Worm (Caenorhabditis elegans): ENCODE data around the gene cox-14.
A peak's percentile ranks its signal among the peaks of the same experiment; 100 is the strongest.

Gene cox-14

DNA sequence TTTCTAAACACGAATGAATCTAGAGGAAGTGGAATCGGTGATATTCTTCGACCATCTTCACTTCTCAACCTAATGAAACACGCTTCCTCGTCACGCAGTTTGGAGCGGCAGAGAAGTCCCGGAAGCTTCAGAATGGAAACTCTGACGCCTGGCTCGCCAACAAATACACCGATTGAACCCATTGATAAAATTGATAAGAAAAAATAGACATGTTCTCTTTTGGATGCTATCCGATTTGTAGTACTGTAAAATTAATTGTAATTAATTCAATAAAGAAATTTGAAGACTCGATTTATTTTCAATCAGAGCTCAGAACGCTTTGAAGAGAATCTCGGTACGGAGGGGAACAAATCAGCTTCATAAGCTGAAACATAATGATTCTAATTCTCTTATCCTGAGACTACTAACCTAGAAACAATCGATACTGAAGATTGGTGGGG, 4.2 kb upstream of the cox-14 start (continued):
- TF ChIP-seq nhr-90 (tag; optimal IDR thresholded peaks at IDR 0.05) (peak; percentile 68), bed-2 (GFP tag; IDR thresholded peaks at IDR 0.05) (no peak), Y79H2A.3 (GFP tag; conservative IDR thresholded peaks at IDR 0.05) (0 out of 2 replicates have a peak, but pooled peaks have one; percentile 42), sdz-38 (tag; optimal IDR thresholded peaks at IDR 0.05) (no peak), F57A8.1 (GFP tag; optimal IDR thresholded peaks at IDR 0.05) (peak; percentile 11), fkh-3 (tag; optimal IDR thresholded peaks at IDR 0.05) (peak; percentile 51), ztf-18 (tag; optimal IDR thresholded peaks at IDR 0.05) (peak; percentile 16), lin-35 (GFP tag; optimal IDR thresholded peaks at IDR 0.05) (peak in 1 of 3 experiments; percentile 71), nhr-179 (tag; optimal IDR thresholded peaks at IDR 0.05) (no peak), athp-1 (tag; optimal IDR thresholded peaks at IDR 0.05) (peak; percentile 92), rcor-1 (GFP tag; IDR thresholded peaks at IDR 0.05) (peak; percentile 54), C06A6.2 (GFP tag; conservative IDR thresholded peaks at IDR 0.05) (peak; percentile 58; the same call in 1 of the 2 replicates), nhr-120 (GFP tag; IDR thresholded peaks at IDR 0.05) (no peak), tbp1 (GFP tag; optimal IDR thresholded peaks at IDR 0.05) (peak; percentile 63), C17E4.6 (GFP tag; IDR thresholded peaks at IDR 0.05) (peak; percentile 28; the same call in 1 of the 2 replicates), nfya-2 (GFP tag; IDR thresholded peaks at IDR 0.05) (0 out of 2 replicates have a peak, but pooled peaks have one; percentile 26), somi-1 (GFP tag; optimal IDR thresholded peaks at IDR 0.05) (peak; percentile 73), ceh-27 (GFP tag; optimal IDR thresholded peaks at IDR 0.05) (no peak), hlh-12 (tag; optimal IDR thresholded peaks at IDR 0.05) (no peak), ceh-40 (GFP tag; IDR thresholded peaks at IDR 0.05) (0 out of 2 replicates have a peak, but pooled peaks have one; percentile 38), dpff-1 (tag; optimal IDR thresholded peaks at IDR 0.05) (no peak), F22D6.2 (tag; optimal IDR thresholded peaks at IDR 0.05) (peak; percentile 53), egl-44 (GFP tag; IDR thresholded peaks at IDR 0.05) (no peak), repo-1 (tag; optimal IDR thresholded peaks at IDR 0.05) (peak; percentile 95), attf-3 (GFP tag; conservative IDR thresholded peaks at IDR 0.05) (0 out of 2 replicates have a peak, but pooled peaks have one; percentile 9), ztf-3 (GFP tag; optimal IDR thresholded peaks at IDR 0.05) (peak; percentile 80), tbx-9 (tag; optimal IDR thresholded peaks at IDR 0.05; ENCODE audit: borderline replicate concordance) (no peak), F33H1.4 (GFP tag; IDR thresholded peaks at IDR 0.05) (peak; percentile 47), lin-26 (GFP tag; IDR thresholded peaks at IDR 0.05) (peak; percentile 70), Y53G8AR.9 (GFP tag; conservative IDR thresholded peaks at IDR 0.05) (peak; percentile 96), B0035.1 (tag; optimal IDR thresholded peaks at IDR 0.05) (peak; percentile 83), ztf-22 (GFP tag; optimal IDR thresholded peaks at IDR 0.05) (peak; percentile 77), ceh-100 (GFP tag; IDR thresholded peaks at IDR 0.05) (0 out of 2 replicates have a peak, but pooled peaks have one; percentile 20), F52B5.7 (tag; optimal IDR thresholded peaks at IDR 0.05) (peak; percentile 81), F37B4.10 (GFP tag; IDR thresholded peaks at IDR 0.05) (0 out of 2 replicates have a peak, but pooled peaks have one; percentile 91), rpc-1 (optimal IDR thresholded peaks at IDR 0.05) (no peak), rpc-1 (tag; optimal IDR thresholded peaks at IDR 0.05) (no peak), hrde-1 (tag; optimal IDR thresholded peaks at IDR 0.05; ENCODE audit: borderline replicate concordance) (peak; percentile 76), lin-40 (tag; optimal IDR thresholded peaks at IDR 0.05) (peak; percentile 69), nfyb-1 (GFP tag; IDR thresholded peaks at IDR 0.05) (peak; percentile 89), let-607 (tag; optimal IDR thresholded peaks at IDR 0.05) (peak; percentile 39 to 71), ceh-58 (GFP tag; IDR thresholded peaks at IDR 0.05) (0 out of 2 replicates have a peak, but pooled peaks have one; percentile 6), lag-1 (GFP tag; IDR thresholded peaks at IDR 0.05) (no peak), Y95B8A.8 (GFP tag; IDR thresholded peaks at IDR 0.05) (peak; percentile 79), hlh-26 (GFP tag; conservative IDR thresholded peaks at IDR 0.05) (no peak), mel-28 (tag; optimal IDR thresholded peaks at IDR 0.05; ENCODE audit: borderline replicate concordance) (peak; percentile 0), die-1 (tag; optimal IDR thresholded peaks at IDR 0.05) (peak; percentile 2), T26A5.8 (tag; optimal IDR thresholded peaks at IDR 0.05) (peak; percentile 22), ekl-4 (GFP tag; IDR thresholded peaks at IDR 0.05) (peak; percentile 82)
